Fruit fly (Drosophila melanogaster) whole organism, embryonic: ENCODE results near the gene pasi2.
A peak's percentile ranks its signal among the peaks of the same experiment; 100 is the strongest.

Experiments used
- Adf1 ChIP-seq: fragments of 200-800 bp; sonication (Bioruptor generic); IDR thresholded peaks from 2 replicates; pipeline ENCODE4 v1.3.6; 2022; ENCODE audit warnings: missing biosample characterization, missing genetic modification characterization
- Awh ChIP-seq: fragments of 200-800 bp; sonication (Bioruptor generic); IDR thresholded peaks from 2 replicates; pipeline ENCODE4, ENCODE4 v1.3.6; 2022; ENCODE audit warnings: missing biosample characterization, missing genetic modification characterization
- BEAF-32 ChIP-seq: fragments of 200-800 bp; sonication (Bioruptor generic); optimal IDR thresholded peaks from 3 replicates; lab custom pipeline; 2017; ENCODE audit warnings: missing biosample characterization, missing genetic modification characterization, mild to moderate bottlenecking, moderate library complexity, missing genetic modification reagents
- Bdp1 ChIP-seq: fragments of 200-800 bp; sonication (Bioruptor generic); optimal IDR thresholded peaks from 3 replicates; lab custom pipeline; 2016; ENCODE audit warnings: missing biosample characterization, missing genetic modification characterization
- CG11093 ChIP-seq: fragments of 200-800 bp; sonication (Bioruptor generic); IDR thresholded peaks from 3 replicates; pipeline ENCODE4 v1.3.6; 2022; ENCODE audit warnings: missing biosample characterization, missing genetic modification characterization
- CG11696 ChIP-seq: fragments of 200-800 bp; sonication (Bioruptor generic); IDR thresholded peaks from 2 replicates; pipeline ENCODE4 v1.3.6; 2022; ENCODE audit warnings: missing biosample characterization, missing genetic modification characterization
- CG12071 ChIP-seq: fragments of 200-800 bp; sonication (Bioruptor generic); optimal IDR thresholded peaks from 3 replicates; lab custom pipeline; 2018; ENCODE audit warnings: missing biosample characterization, mild to moderate bottlenecking, missing genetic modification characterization
- CG12219 ChIP-seq: fragments of 200-800 bp; sonication (Bioruptor generic); optimal IDR thresholded peaks from 3 replicates; lab custom pipeline; 2018; ENCODE audit warnings: missing biosample characterization, mild to moderate bottlenecking, missing genetic modification characterization
- CG13123 ChIP-seq: fragments of 200-800 bp; sonication (Bioruptor generic); optimal IDR thresholded peaks from 2 replicates; lab custom pipeline; 2016; ENCODE audit warnings: missing biosample characterization, missing genetic modification characterization
- CG14667 ChIP-seq: fragments of 200-800 bp; sonication (Bioruptor generic); IDR thresholded peaks from 2 replicates; pipeline ENCODE4 v1.3.6; 2022; ENCODE audit warnings: missing biosample characterization, missing genetic modification characterization
- CG17912 ChIP-seq: fragments of 200-800 bp; sonication (Bioruptor generic); optimal IDR thresholded peaks from 2 replicates; lab custom pipeline; 2018; ENCODE audit warnings: missing biosample characterization, mild to moderate bottlenecking, missing genetic modification characterization
- CG2120 ChIP-seq: fragments of 200-800 bp; sonication (Bioruptor generic); optimal IDR thresholded peaks from 3 replicates; lab custom pipeline; 2016; ENCODE audit warnings: missing biosample characterization, missing genetic modification characterization
- CG33557 ChIP-seq: fragments of 200-800 bp; sonication (Bioruptor generic); optimal IDR thresholded peaks from 2 replicates; lab custom pipeline; 2019; ENCODE audit warnings: missing biosample characterization, mild to moderate bottlenecking, missing genetic modification characterization, moderate library complexity
- CG6654 ChIP-seq: fragments of 200-800 bp; sonication (Bioruptor generic); optimal IDR thresholded peaks from 2 replicates; lab custom pipeline; 2017; ENCODE audit warnings: missing biosample characterization, mild to moderate bottlenecking, missing genetic modification characterization
- CG7987 ChIP-seq: fragments of 200-800 bp; sonication (Bioruptor generic); optimal IDR thresholded peaks from 2 replicates; lab custom pipeline; 2018; ENCODE audit warnings: missing biosample characterization, mild to moderate bottlenecking, missing genetic modification characterization, moderate library complexity
- CG8290 ChIP-seq, 3 experiments: fragments of 200-800 bp; sonication (Bioruptor generic); optimal IDR thresholded peaks; 2 replicates each; lab custom pipeline; 2016 to 2019; ENCODE audit warnings: missing biosample characterization in 3 of 3, missing genetic modification characterization in 3 of 3, mild to moderate bottlenecking in 2 of 3, moderate library complexity in 1 of 3
- Fer1 ChIP-seq: fragments of 200-800 bp; sonication (Bioruptor generic); optimal IDR thresholded peaks from 2 replicates; lab custom pipeline; 2017; ENCODE audit warnings: missing biosample characterization, mild to moderate bottlenecking, missing genetic modification characterization
- Med ChIP-seq: fragments of 200-800 bp; sonication (Bioruptor generic); peaks from one replicate; lab custom pipeline; 2016; ENCODE audit warnings: missing biosample characterization, missing genetic modification characterization, mild to moderate bottlenecking, inconsistent platforms, moderate library complexity
- Myb ChIP-seq: fragments of 200-800 bp; sonication (Bioruptor generic); optimal IDR thresholded peaks from 2 replicates; lab custom pipeline; 2016; ENCODE audit warnings: missing biosample characterization, missing genetic modification characterization
- Opbp ChIP-seq: fragments of 200-800 bp; sonication (Bioruptor generic); IDR thresholded peaks from 3 replicates; pipeline ENCODE4 v1.3.6; 2022; ENCODE audit warnings: missing biosample characterization, missing genetic modification characterization; ENCODE audit not compliant: partially characterized antibody
- Pdp1 ChIP-seq, 2 experiments: fragments of 200-800 bp; sonication (Bioruptor generic); optimal IDR thresholded peaks; 3 replicates each; lab custom pipeline; 2016; ENCODE audit warnings: missing biosample characterization in 2 of 2, missing genetic modification characterization in 2 of 2, mild to moderate bottlenecking in 1 of 2, moderate library complexity in 1 of 2
- Rfx ChIP-seq: fragments of 200-800 bp; sonication (Bioruptor generic); IDR thresholded peaks from 2 replicates; pipeline ENCODE4 v1.3.6; 2022; ENCODE audit warnings: missing biosample characterization, missing genetic modification characterization
- Sry-β ChIP-seq: fragments of 200-800 bp; sonication (Bioruptor generic); optimal IDR thresholded peaks from 2 replicates; lab custom pipeline; 2018; ENCODE audit warnings: missing biosample characterization, mild to moderate bottlenecking, missing genetic modification characterization, moderate library complexity
- abd-A ChIP-seq: fragments of 200-800 bp; sonication (Bioruptor generic); optimal IDR thresholded peaks from 3 replicates; lab custom pipeline; 2019; ENCODE audit warnings: missing biosample characterization, mild to moderate bottlenecking, missing genetic modification characterization, moderate library complexity
- ara ChIP-seq: fragments of 200-800 bp; sonication (Bioruptor generic); IDR thresholded peaks from 2 replicates; pipeline ENCODE4 v1.3.6; 2022; ENCODE audit warnings: missing biosample characterization, missing genetic modification characterization
- cg ChIP-seq: fragments of 200-800 bp; sonication (Bioruptor generic); optimal IDR thresholded peaks from 3 replicates; lab custom pipeline; 2019; ENCODE audit warnings: missing biosample characterization, mild to moderate bottlenecking, missing genetic modification characterization, moderate library complexity
- chm ChIP-seq: fragments of 200-800 bp; sonication (Bioruptor generic); IDR thresholded peaks from 2 replicates; pipeline ENCODE4 v1.3.6; 2022; ENCODE audit warnings: missing biosample characterization, missing genetic modification characterization
- chn ChIP-seq: fragments of 200-800 bp; sonication (Bioruptor generic); optimal IDR thresholded peaks from 2 replicates; lab custom pipeline; 2016; ENCODE audit warnings: missing biosample characterization, missing genetic modification characterization
- ci ChIP-seq: fragments of 200-800 bp; sonication (Bioruptor generic); IDR thresholded peaks from 3 replicates; pipeline ENCODE4 v1.3.6; 2022; ENCODE audit warnings: missing biosample characterization, missing genetic modification characterization
- crol ChIP-seq: fragments of 200-800 bp; sonication (Bioruptor generic); IDR thresholded peaks from 2 replicates; pipeline ENCODE4 v1.3.6; 2022; ENCODE audit warnings: missing biosample characterization, missing genetic modification characterization
- ems ChIP-seq: fragments of 200-800 bp; sonication (Bioruptor generic); optimal IDR thresholded peaks from 3 replicates; lab custom pipeline; 2016; ENCODE audit warnings: missing biosample characterization, missing genetic modification characterization
- grau ChIP-seq: fragments of 200-800 bp; optimal IDR thresholded peaks from 3 replicates; lab custom pipeline; 2019; ENCODE audit warnings: missing biosample characterization, mild to moderate bottlenecking, missing genetic modification characterization, moderate library complexity
- kay ChIP-seq: fragments of 200-800 bp; sonication (Bioruptor generic); optimal IDR thresholded peaks from 2 replicates; lab custom pipeline; 2016; ENCODE audit warnings: missing biosample characterization, missing genetic modification characterization
- mirr ChIP-seq: fragments of 200-800 bp; sonication (Bioruptor generic); optimal IDR thresholded peaks from 3 replicates; lab custom pipeline; 2018; ENCODE audit warnings: missing biosample characterization, mild to moderate bottlenecking, missing genetic modification characterization
- nerfin-1 ChIP-seq: fragments of 200-800 bp; sonication (Bioruptor generic); optimal IDR thresholded peaks from 3 replicates; lab custom pipeline; 2019; ENCODE audit warnings: missing biosample characterization, mild to moderate bottlenecking, missing genetic modification characterization, moderate library complexity
- otp ChIP-seq: fragments of 200-800 bp; sonication (Bioruptor generic); IDR thresholded peaks from 3 replicates; pipeline ENCODE4, ENCODE4 v1.3.6; 2022; ENCODE audit warnings: missing biosample characterization, missing genetic modification characterization
- pnt ChIP-seq: fragments of 200-800 bp; sonication (Bioruptor generic); optimal IDR thresholded peaks from 3 replicates; lab custom pipeline; 2016; ENCODE audit warnings: missing biosample characterization, missing genetic modification characterization
- pum ChIP-seq: fragments of 200-800 bp; sonication (Bioruptor generic); optimal IDR thresholded peaks from 2 replicates; lab custom pipeline; 2016; ENCODE audit warnings: missing biosample characterization, missing genetic modification characterization
- ro ChIP-seq: fragments of 200-800 bp; sonication (Bioruptor generic); IDR thresholded peaks from 2 replicates; pipeline ENCODE4 v1.3.6; 2022; ENCODE audit warnings: missing biosample characterization, missing genetic modification characterization
- sc ChIP-seq, 3 experiments: fragments of >200 bp in 2 of 3; fragments of 200-800 bp in 1 of 3; sonication (Bioruptor generic) in 1 of 3; optimal IDR thresholded peaks; 2 replicates in 2 of 3; 3 replicates in 1 of 3; lab custom pipeline; 2017; ENCODE audit warnings: mild to moderate bottlenecking in 1 of 3, missing biosample characterization in 1 of 3, missing genetic modification characterization in 1 of 3, missing genetic modification reagents in 1 of 3
- tap ChIP-seq: fragments of 200-800 bp; optimal IDR thresholded peaks from 3 replicates; lab custom pipeline; 2019; ENCODE audit warnings: missing biosample characterization, mild to moderate bottlenecking, missing genetic modification characterization, moderate library complexity
- toy ChIP-seq: fragments of 200-800 bp; sonication (Bioruptor generic); IDR thresholded peaks from 2 replicates; pipeline ENCODE4 v1.3.6; 2022; ENCODE audit warnings: missing biosample characterization, missing genetic modification characterization
- ttk ChIP-seq: fragments of 200-800 bp; sonication (Bioruptor generic); IDR thresholded peaks from 2 replicates; pipeline ENCODE4 v2.1.2; 2022; ENCODE audit warnings: missing biosample characterization, missing genetic modification characterization
- zfh1 ChIP-seq: fragments of 200-800 bp; sonication (Bioruptor generic); IDR thresholded peaks from 3 replicates; pipeline ENCODE4 v1.3.6; 2022; ENCODE audit warnings: missing biosample characterization, missing genetic modification characterization

pasi2 gene

DNA sequence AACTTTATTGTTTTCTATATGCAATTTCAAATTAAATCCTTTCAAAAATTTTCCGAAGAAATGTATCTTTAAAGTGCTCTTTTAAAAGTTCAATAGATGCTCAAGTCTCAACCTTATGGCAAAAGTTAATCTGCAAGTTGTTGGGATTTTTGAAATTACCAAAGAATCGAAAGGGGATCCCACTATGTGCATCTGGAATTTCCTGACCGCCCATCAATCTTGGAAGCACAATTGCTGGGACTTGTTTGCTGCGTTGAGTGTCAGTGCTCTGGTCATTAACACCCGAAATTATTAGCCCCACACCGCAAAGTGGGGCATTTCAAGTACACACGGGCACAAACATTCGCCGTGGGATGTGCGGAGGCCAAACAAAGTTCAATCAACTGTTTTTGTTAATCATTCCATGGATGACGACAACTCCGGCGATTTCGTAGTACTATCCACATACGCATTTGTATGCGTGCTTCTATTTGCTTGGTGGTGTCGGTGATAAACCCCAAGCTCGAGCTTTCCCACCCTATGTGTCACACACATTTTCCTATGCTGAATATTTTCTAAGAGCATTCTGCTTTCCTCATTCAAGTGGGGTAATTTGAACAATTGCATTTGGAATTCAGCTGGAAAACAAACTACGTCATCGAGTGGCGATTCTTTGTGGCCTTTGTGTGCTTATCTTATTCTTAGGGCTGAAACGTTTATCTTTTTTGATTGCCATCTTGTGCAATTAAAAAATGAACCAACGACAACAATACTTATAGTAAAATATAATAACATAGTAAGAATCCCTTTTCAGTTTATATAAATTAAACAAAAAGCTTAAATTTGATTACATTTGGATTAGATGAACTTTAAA, 2.7 kb downstream of the pasi2 start (continued):
- TF ChIP-seq BEAF-32 (GFP tag; lab: Kevin White, UChicago) (no peak), CG11696 (GFP tag; lab: Robert Waterston, UW) (no peak), CG12071 (peak; percentile 24), abd-A (tag; lab: Kevin White, UChicago) (peak; percentile 41), nerfin-1 (tag; lab: Kevin White, UChicago) (peak; percentile 21), ara (GFP tag; lab: Robert Waterston, UW) (no peak), CG7987 (GFP tag; lab: Kevin White, UChicago) (peak; percentile 51), CG14667 (GFP tag; lab: Robert Waterston, UW) (no peak), CG6654 (GFP tag; lab: Kevin White, UChicago) (no peak), Pdp1 (GFP tag; optimal IDR thresholded peaks at IDR 0.05; lab: Kevin White, UChicago) (peak in 1 of 2 experiments; percentile 9), ci (GFP tag; lab: Robert Waterston, UW) (peak; percentile 49; the same call in 1 of the 3 replicates), CG8290 (GFP tag; optimal IDR thresholded peaks at IDR 0.05; lab: Kevin White, UChicago) (no peak), CG8290 (tag; optimal IDR thresholded peaks at IDR 0.05; lab: Kevin White, UChicago) (peak in 1 of 2 experiments; percentile 57), ttk (GFP tag; lab: Robert Waterston, UW) (no peak), crol (GFP tag; lab: Robert Waterston, UW) (no peak), pum (GFP tag; lab: Kevin White, UChicago) (no peak), cg (GFP tag; lab: Kevin White, UChicago) (peak; percentile 42), Fer1 (peak; percentile 7), kay (peak; percentile 16), mirr (GFP tag; lab: Kevin White, UChicago) (peak; percentile 53), CG17912 (GFP tag; lab: Kevin White, UChicago) (no peak), toy (no peak)

DNA sequence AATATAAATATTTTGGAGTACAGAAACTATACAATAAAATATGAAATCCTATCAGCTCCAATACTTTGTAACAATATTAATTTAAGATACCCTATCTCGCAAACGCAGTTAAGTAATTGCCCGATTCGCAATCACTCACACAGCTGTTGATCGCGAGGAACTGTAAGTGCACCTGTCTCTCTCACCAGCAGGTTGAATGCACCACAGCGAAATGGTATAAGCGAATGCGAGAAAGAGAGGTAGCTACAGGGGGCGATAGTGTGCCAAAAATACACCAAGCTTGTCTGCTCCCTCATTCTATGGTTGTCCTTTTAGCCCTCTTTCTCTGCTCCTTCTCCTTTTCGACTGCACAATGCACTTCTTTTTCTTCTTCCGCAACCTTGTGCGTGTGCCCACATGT, 3.8 kb downstream of the pasi2 start:
- TF ChIP-seq CG11093 (GFP tag; lab: Robert Waterston, UW) (0 out of 3 replicates have a peak, but pooled peaks have one; percentile 33), chn (no peak), chm (GFP tag; lab: Robert Waterston, UW) (0 out of 2 replicates have a peak, but pooled peaks have one; percentile 45), pnt (GFP tag; lab: Kevin White, UChicago) (no peak), Med (peak; percentile 28), Rfx (GFP tag; lab: Robert Waterston, UW) (0 out of 2 replicates have a peak, but pooled peaks have one; percentile 9), Adf1 (no peak)

DNA sequence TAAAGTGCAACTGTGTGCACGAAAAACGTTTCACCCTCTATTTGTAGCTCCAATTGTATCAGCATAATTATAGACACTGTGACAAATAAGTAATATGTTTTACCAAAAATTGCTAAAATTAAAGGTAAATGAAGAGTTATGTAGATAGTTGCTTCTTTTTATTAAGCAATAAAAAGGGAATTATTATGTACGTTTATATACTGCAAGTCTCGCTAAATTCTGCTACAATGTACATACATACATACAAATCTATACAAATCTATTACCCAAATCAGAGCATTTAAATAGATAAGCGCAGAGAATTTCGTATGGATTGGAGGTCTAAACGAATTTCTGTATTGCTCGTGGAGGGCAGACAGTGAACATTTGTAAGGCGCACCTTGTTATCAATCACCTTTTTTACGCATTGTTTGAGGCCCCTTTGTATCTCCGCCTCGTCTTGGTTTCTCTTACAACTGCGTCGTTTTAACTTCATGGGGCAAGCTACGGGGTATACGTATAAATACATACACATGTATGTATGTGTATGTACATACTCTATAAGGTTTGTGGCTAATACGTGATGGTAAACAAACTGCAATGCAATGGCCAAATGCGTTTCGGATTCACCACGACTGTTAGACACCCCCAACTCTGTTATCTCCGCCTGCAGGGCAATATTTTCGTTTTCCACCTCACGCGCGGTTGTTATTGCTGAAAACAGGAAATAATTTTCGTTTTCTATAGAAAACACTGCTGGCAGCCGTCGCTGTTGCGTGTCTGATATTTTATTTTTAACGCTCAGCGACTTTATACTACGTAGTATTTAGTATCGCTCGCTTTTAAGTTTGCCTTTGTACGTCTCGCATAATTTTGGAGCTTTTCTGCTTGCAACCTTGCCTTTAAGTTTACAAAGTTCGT, 4.5 kb downstream of the pasi2 start:
- TF ChIP-seq Awh = peak; percentile 47
- TF ChIP-seq Sry-β (GFP tag; lab: Kevin White, UChicago) = peak; percentile 1
- peak; percentile 51; the same call in 1 of the 3 replicates for TF ChIP-seq zfh1 (GFP tag; lab: Robert Waterston, UW)
- TF ChIP-seq Bdp1 (GFP tag; lab: Kevin White, UChicago) = no peak
- no peak for TF ChIP-seq ro (GFP tag; lab: Robert Waterston, UW)
- no peak for TF ChIP-seq CG13123 (GFP tag; lab: Kevin White, UChicago)
- TF ChIP-seq CG2120 (GFP tag; lab: Kevin White, UChicago) = peak; percentile 10
- TF ChIP-seq CG12219 (GFP tag; lab: Kevin White, UChicago) = peak; percentile 25
- peak; percentile 45 for TF ChIP-seq tap (tag; lab: Kevin White, UChicago)
- TF ChIP-seq CG33557 (GFP tag; lab: Kevin White, UChicago) = peak; percentile 40
- TF ChIP-seq otp (GFP tag; lab: Robert Waterston, UW) = peak; percentile 21; the same call in 2 of the 3 replicates
- no peak for TF ChIP-seq CG8290 (GFP tag; optimal IDR thresholded peaks at IDR 0.05; lab: Kevin White, UChicago)
- peak in 1 of 2 experiments; percentile 31 for TF ChIP-seq CG8290 (tag; optimal IDR thresholded peaks at IDR 0.05; lab: Kevin White, UChicago)
- peak; percentile 77 for TF ChIP-seq grau (tag; lab: Kevin White, UChicago)
- peak; percentile 22 for TF ChIP-seq ems (GFP tag; lab: Kevin White, UChicago)
- TF ChIP-seq sc (optimal IDR thresholded peaks at IDR 0.05; lab: Kevin White, UChicago) = no peak
- TF ChIP-seq sc (GFP tag; optimal IDR thresholded peaks at IDR 0.05; lab: Kevin White, UChicago) = peak; percentile 55
- TF ChIP-seq Opbp = no peak
- peak; percentile 10 for TF ChIP-seq Myb (GFP tag; lab: Kevin White, UChicago)
